Worm (Caenorhabditis elegans): ENCODE results near the gene Y38F1A.8.
"Not testable (repeated sequence)": the region's sequence is repeated elsewhere in the genome, so short reads cannot be mapped to it uniquely, and the experiment has no call there.

Gene Y38F1A.8

ce11 chrII:13000753-13001152 lies at the start of gene Y38F1A.8:
Gene Y38F1A.8, minus strand, starts transcription at chrII:13000853.
- TF ChIP-seq F23B12.7 (tag; optimal IDR thresholded peaks at IDR 0.05; ENCODE audit: insufficient read depth) = no peak
- 0 out of 2 replicates have a peak, but pooled peaks have one; percentile 15 for TF ChIP-seq ztf-25 (GFP tag; IDR thresholded peaks at IDR 0.05)
- TF ChIP-seq sptf-2 (GFP tag; optimal IDR thresholded peaks at IDR 0.05) = no peak

DNA sequence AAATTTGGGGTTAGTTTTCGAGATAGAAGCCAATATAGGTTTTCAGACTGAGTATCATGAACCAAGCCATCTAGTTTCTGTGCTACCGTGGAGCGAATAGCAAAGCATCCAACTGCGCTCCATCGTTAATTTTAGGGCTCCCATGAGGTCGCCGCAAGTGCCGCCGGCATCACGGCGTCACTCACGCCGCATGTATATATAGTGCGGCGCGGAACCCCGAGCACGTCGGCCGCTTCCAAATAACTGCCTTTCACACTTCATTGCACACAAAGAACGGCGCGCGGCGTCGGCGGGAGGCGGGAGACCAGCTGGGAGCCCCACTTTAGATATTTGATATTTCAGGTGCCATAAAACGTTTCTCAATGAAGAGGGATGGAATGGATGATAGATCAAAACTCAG lies 49.4 kb upstream of the Y38F1A.8 start:
- TF ChIP-seq snpc-4 (GFP tag; optimal IDR thresholded peaks at IDR 0.05) (peak; percentile 55), snpc-4 (tag; optimal IDR thresholded peaks at IDR 0.05) (peak in 2 of 4 experiments; percentile 71 to 88), snpc-1.1 (tag; optimal IDR thresholded peaks at IDR 0.05; ENCODE audit: insufficient read depth) (peak; percentile 56), lin-54 (GFP tag; optimal IDR thresholded peaks at IDR 0.05) (no peak), nfya-2 (GFP tag; IDR thresholded peaks at IDR 0.05) (no peak), K12H6.12 (tag; optimal IDR thresholded peaks at IDR 0.05) (no peak), mes-4 (tag; optimal IDR thresholded peaks at IDR 0.05) (no peak), ekl-4 (GFP tag; IDR thresholded peaks at IDR 0.05) (no peak), efl-1 (GFP tag; optimal IDR thresholded peaks at IDR 0.05) (no peak), rec-8 (tag; optimal IDR thresholded peaks at IDR 0.05) (no peak), zfh-2 (GFP tag; conservative IDR thresholded peaks at IDR 0.05) (peak; percentile 77), hmg-1.2 (GFP tag; IDR thresholded peaks at IDR 0.05) (peak; percentile 54; the same call in 1 of the 2 replicates)

DNA sequence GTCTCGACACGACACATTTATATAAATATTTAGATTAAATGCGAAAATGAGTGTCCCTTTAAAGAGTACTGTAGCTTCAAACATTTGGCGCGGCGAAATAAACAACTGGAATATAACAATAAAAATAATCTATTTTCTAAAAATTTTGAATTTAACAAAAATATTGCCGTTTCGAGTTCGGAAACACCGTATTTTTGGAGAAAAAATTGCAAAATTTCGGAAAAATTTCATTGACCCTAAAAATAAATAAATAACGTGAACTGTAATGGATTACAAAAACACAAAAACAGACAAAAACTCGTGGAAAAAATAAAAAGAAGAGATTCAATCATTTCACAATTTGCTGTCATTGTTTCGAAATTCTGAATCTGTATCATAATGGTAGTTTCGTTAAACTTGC lies 47.0 kb upstream of the Y38F1A.8 start, which contains the start of gene F42G4.2:
TSS of gene F42G4.2 (plus strand) at position 301 of the 400 bp plus-strand sequence.
- TF ChIP-seq pbrm-1, F33H1.4, ekl-4 (GFP tag; IDR thresholded peaks at IDR 0.05): not testable (repeated sequence)

DNA sequence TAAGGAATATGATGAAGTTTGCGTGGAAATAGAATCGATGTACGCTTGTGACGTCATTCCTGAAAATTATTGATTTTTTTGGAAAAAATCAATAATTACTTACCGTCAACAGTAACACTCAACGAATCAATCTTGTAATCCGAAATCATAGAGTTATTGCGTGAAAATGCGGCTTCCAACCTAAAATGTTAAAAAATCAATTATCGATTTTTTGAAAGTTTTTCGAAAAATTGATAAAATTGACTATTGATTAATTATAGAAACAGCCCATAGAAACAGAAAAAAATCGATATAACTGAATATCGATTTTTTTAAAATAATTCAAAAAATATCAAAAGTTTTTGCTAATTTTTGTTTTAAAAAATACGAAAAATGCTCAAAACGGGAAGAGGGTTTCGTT lies 46.5 kb upstream of the Y38F1A.8 start, which contains the start of gene F42G4.7:
TSS of gene F42G4.7 (minus strand) at position 185 of the 400 bp plus-strand sequence.
- TF ChIP-seq nfyb-1 (GFP tag; IDR thresholded peaks at IDR 0.05); athp-1 (tag; optimal IDR thresholded peaks at IDR 0.05); madf-3 (GFP tag; IDR thresholded peaks at IDR 0.05): not testable (repeated sequence)

DNA sequence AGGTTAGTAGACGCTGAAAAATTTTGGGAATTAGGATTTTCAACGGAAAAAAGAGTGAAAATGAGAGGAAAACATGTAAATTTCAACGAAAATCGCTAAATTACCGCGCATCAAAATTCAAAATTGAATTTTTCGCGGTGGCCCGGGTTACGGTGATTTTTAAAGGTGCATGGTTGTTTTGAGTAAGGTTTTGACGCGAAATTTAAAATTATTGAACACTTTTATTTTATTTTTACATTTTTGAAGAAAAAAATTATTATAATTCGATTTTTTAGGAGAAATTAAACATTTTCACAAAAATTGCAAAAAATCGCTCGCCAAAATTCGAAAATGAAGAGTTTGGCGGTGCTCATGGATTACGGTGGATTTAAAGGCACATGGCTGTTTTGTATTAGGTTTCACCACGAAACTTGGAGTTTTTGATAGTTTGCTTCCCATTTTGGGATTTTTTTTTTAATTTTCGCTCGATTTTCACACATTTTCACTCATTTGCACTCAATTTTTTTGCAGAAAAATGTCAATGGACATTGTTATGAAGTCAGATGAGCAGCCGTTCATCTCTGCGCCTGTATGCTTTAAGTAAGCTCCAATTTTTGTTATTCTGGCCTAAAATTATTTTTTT lies 42.9 kb upstream of the Y38F1A.8 start, which contains the start of gene puf-6:
TSS of gene puf-6 (minus strand) at position 13 of the 622 bp plus-strand sequence.
- TF ChIP-seq lsl-1 (GFP tag; optimal IDR thresholded peaks at IDR 0.05) = peak; percentile 79
- TF ChIP-seq F33H1.4 (GFP tag; IDR thresholded peaks at IDR 0.05) = peak; percentile 90
- peak; percentile 73 for TF ChIP-seq hsf-1 (GFP tag; IDR thresholded peaks at IDR 0.05)
- TF ChIP-seq D2030.7 (GFP tag; IDR thresholded peaks at IDR 0.05) = peak; percentile 81
- peak; percentile 67 for TF ChIP-seq xnd-1 (tag; optimal IDR thresholded peaks at IDR 0.05)
- 0 out of 2 replicates have a peak, but pooled peaks have one; percentile 41 for TF ChIP-seq madf-3 (GFP tag; IDR thresholded peaks at IDR 0.05)
- TF ChIP-seq B0019.2 (GFP tag; conservative IDR thresholded peaks at IDR 0.05) = 0 out of 2 replicates have a peak, but pooled peaks have one; percentile 31
- TF ChIP-seq ztf-28 (GFP tag; IDR thresholded peaks at IDR 0.05) = 0 out of 2 replicates have a peak, but pooled peaks have one; percentile 68
- peak; percentile 56; the same call in 1 of the 2 replicates for TF ChIP-seq dox-1 (GFP tag; IDR thresholded peaks at IDR 0.05)
- TF ChIP-seq rcor-1 (GFP tag; IDR thresholded peaks at IDR 0.05) = peak; percentile 21; the same call in 1 of the 2 replicates
- TF ChIP-seq nfyb-1 (GFP tag; IDR thresholded peaks at IDR 0.05) = peak; percentile 10; the same call in 1 of the 2 replicates
- TF ChIP-seq hmg-1.2 (GFP tag; IDR thresholded peaks at IDR 0.05) = peak; percentile 21; the same call in 1 of the 2 replicates
- 0 out of 2 replicates have a peak, but pooled peaks have one; percentile 10 for TF ChIP-seq mcd-1 (GFP tag; IDR thresholded peaks at IDR 0.05)
- TF ChIP-seq madf-8 (GFP tag; conservative IDR thresholded peaks at IDR 0.05) = peak; percentile 87
- peak; percentile 97 for TF ChIP-seq madf-6 (GFP tag; IDR thresholded peaks at IDR 0.05)
- peak; percentile 89 for TF ChIP-seq ceh-91 (GFP tag; IDR thresholded peaks at IDR 0.05)

Data from whole organism, young adult.